Worm (Caenorhabditis elegans) whole organism, young adult: ENCODE data around the gene rrp-8.

Source experiments
- chd-7 ChIP-seq: sonication (generic microtip); optimal IDR thresholded peaks from 2 replicates; lab custom pipeline; 2016; ENCODE audit warnings: mild to moderate bottlenecking, missing genetic modification characterization, moderate library complexity, missing compliant biosample characterization
- madf-6 ChIP-seq: fragments of 200-800 bp; sonication (Bioruptor generic); IDR thresholded peaks from 2 replicates; pipeline ENCODE4 v1.3.6; 2022; ENCODE audit warnings: missing genetic modification reagents, missing genetic modification characterization, missing compliant biosample characterization

ce11 chrIV:396373-396772, at the start of gene rrp-8:
- TF ChIP-seq chd-7 (no peak), madf-6 (GFP tag; lab: Robert Waterston, UW) (peak; percentile 17; the same call in 1 of the 2 replicates)
